Worm (Caenorhabditis elegans): ENCODE measurements around the gene srt-11.

srt-11 gene

DNA sequence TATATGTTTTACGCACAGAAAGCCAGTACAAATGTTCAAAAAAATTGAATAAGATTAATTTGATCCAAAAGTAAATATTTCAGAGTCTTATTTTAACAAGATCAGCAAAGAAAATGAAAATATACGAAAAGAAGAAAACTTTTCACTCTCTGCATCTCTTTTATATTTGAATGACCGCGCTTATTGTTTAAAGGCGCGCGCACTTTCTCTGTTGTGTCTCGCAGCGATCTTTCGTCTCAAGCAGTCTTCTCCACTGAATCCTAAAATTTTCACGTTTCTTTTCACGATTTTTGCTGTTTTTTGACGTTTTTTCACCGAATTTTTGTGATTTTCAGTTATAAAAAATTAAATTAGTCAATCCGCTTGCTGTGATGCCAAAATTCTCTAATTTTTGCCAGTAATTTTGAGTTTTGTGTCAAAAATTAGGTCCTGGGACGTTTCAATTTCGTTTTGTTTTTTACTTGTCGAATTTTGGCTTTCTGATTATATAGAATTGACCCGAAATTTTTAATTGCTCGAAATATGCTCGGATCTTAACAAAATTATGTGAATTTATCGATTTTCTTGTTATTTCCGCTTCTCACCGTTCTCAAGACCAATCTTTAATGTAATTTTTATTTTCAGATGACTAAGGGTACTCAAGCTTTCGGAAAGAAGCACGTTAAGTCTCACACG is 9.2 kb downstream of the srt-11 start, which contains the start of gene W01D2.1 (continued):
- TF ChIP-seq lsl-1 (GFP tag; optimal IDR thresholded peaks at IDR 0.05) (peak; percentile 60), him-1 (tag; optimal IDR thresholded peaks at IDR 0.05) (no peak), ceh-79 (tag; optimal IDR thresholded peaks at IDR 0.05) (no peak), chd-7 (tag; optimal IDR thresholded peaks at IDR 0.05) (no peak), ztf-26 (tag; optimal IDR thresholded peaks at IDR 0.05) (no peak), ztf-18 (tag; optimal IDR thresholded peaks at IDR 0.05) (no peak), ZK185.1 (tag; optimal IDR thresholded peaks at IDR 0.05; ENCODE audit: poor library complexity, severe bottlenecking) (peak; percentile 30), B0336.3 (GFP tag; IDR thresholded peaks at IDR 0.05) (peak; percentile 48; the same call in 1 of the 2 replicates), attf-3 (GFP tag; conservative IDR thresholded peaks at IDR 0.05) (no peak), hmg-1.2 (GFP tag; IDR thresholded peaks at IDR 0.05) (peak; percentile 11; the same call in 1 of the 2 replicates), lag-1 (GFP tag; IDR thresholded peaks at IDR 0.05) (no peak), snpc-1.1 (tag; optimal IDR thresholded peaks at IDR 0.05; ENCODE audit: insufficient read depth) (no peak), F39B2.1 (GFP tag; IDR thresholded peaks at IDR 0.05) (no peak), B0035.1 (tag; optimal IDR thresholded peaks at IDR 0.05) (no peak), ceh-100 (GFP tag; IDR thresholded peaks at IDR 0.05) (no peak)

DNA sequence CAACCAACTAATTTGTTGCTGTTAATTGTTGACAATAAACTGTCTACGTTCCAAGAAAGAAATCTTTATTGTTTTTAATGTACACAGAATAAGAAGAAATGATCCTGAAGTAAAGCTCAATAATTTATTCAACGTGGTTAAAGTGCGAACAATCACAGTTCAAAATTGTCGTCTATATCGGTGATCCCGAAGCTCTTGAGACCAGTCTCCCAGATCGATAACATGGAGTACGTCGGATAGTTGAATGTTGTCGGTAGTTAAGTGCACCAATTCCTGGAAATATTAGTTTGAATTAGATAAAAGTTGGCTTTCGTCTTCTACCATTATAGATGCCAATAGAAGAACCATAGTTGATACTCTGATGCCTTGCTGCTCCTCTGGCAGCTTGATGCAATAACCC is 10.3 kb downstream of the srt-11 start:
- TF ChIP-seq F49E8.2 (tag; optimal IDR thresholded peaks at IDR 0.05; ENCODE audit: insufficient read depth) = peak; percentile 42
- peak; percentile 34 for TF ChIP-seq hrde-1 (tag; optimal IDR thresholded peaks at IDR 0.05; ENCODE audit: borderline replicate concordance)
- no peak for TF ChIP-seq ceh-100 (GFP tag; IDR thresholded peaks at IDR 0.05)
- no peak for TF ChIP-seq egrh-3 (GFP tag; IDR thresholded peaks at IDR 0.05)
- no peak for TF ChIP-seq B0019.2 (GFP tag; conservative IDR thresholded peaks at IDR 0.05)
- TF ChIP-seq attf-5 (GFP tag; optimal IDR thresholded peaks at IDR 0.05) = no peak
- no peak for TF ChIP-seq F23B12.7 (tag; optimal IDR thresholded peaks at IDR 0.05; ENCODE audit: insufficient read depth)
- TF ChIP-seq tlf-1 (GFP tag; optimal IDR thresholded peaks at IDR 0.05) = no peak
- peak; percentile 35; the same call in 1 of the 2 replicates for TF ChIP-seq D2030.7 (GFP tag; IDR thresholded peaks at IDR 0.05)
- TF ChIP-seq snpc-3.4 (tag; optimal IDR thresholded peaks at IDR 0.05) = peak; percentile 66
- no peak for TF ChIP-seq lsy-27 (tag; optimal IDR thresholded peaks at IDR 0.05; ENCODE audit: borderline replicate concordance, insufficient read depth)
- no peak for TF ChIP-seq K12H6.12 (tag; optimal IDR thresholded peaks at IDR 0.05)
- no peak for TF ChIP-seq akir-1 (GFP tag; optimal IDR thresholded peaks at IDR 0.05)
- TF ChIP-seq rcor-1 (GFP tag; IDR thresholded peaks at IDR 0.05) = peak; percentile 46; the same call in 1 of the 2 replicates
- TF ChIP-seq egl-18 (GFP tag; IDR thresholded peaks at IDR 0.05) = no peak
- TF ChIP-seq snpc-4 (GFP tag; optimal IDR thresholded peaks at IDR 0.05) = no peak
- TF ChIP-seq snpc-4 (tag; optimal IDR thresholded peaks at IDR 0.05) = no peak
- TF ChIP-seq nfya-2 (GFP tag; IDR thresholded peaks at IDR 0.05) = no peak
- TF ChIP-seq zfh-2 (GFP tag; conservative IDR thresholded peaks at IDR 0.05) = no peak
- TF ChIP-seq F37B4.10 (GFP tag; IDR thresholded peaks at IDR 0.05) = no peak
- no peak for TF ChIP-seq athp-1 (tag; optimal IDR thresholded peaks at IDR 0.05)
- no peak for TF ChIP-seq ceh-58 (GFP tag; IDR thresholded peaks at IDR 0.05)
- no peak for TF ChIP-seq madf-8 (GFP tag; conservative IDR thresholded peaks at IDR 0.05)
- TF ChIP-seq madf-6 (GFP tag; IDR thresholded peaks at IDR 0.05) = peak; percentile 68; the same call in 1 of the 2 replicates
- no peak for TF ChIP-seq B0035.1 (tag; optimal IDR thresholded peaks at IDR 0.05)
- no peak for TF ChIP-seq ccch-3 (GFP tag; optimal IDR thresholded peaks at IDR 0.05)
- TF ChIP-seq rpc-1 (optimal IDR thresholded peaks at IDR 0.05) = no peak
- no peak for TF ChIP-seq rpc-1 (tag; optimal IDR thresholded peaks at IDR 0.05)
- TF ChIP-seq F55B11.4 (tag; optimal IDR thresholded peaks at IDR 0.05; ENCODE audit: borderline replicate concordance, insufficient read depth) = no peak
- no peak for TF ChIP-seq F39B2.1 (GFP tag; IDR thresholded peaks at IDR 0.05)
- peak in 1 of 3 experiments; percentile 42 for TF ChIP-seq lin-35 (GFP tag; optimal IDR thresholded peaks at IDR 0.05)
- no peak for TF ChIP-seq mel-28 (tag; optimal IDR thresholded peaks at IDR 0.05; ENCODE audit: borderline replicate concordance)
- no peak for TF ChIP-seq nhr-179 (tag; optimal IDR thresholded peaks at IDR 0.05)
- no peak for TF ChIP-seq lsl-1 (GFP tag; optimal IDR thresholded peaks at IDR 0.05)

Data from whole organism, young adult.